Worm (Caenorhabditis elegans): ENCODE measurements around the gene F40G12.5.

The F40G12.5 gene

ce11 chrV:14293667-14294194 lies 23.1 kb upstream of the F40G12.5 start, which contains the start of gene F14D7.2:
Gene F14D7.2 (minus strand): TSS chrV:14293717.
- TF ChIP-seq ets-5 (GFP tag; IDR thresholded peaks at IDR 0.05) (no peak), ztf-4 (tag; optimal IDR thresholded peaks at IDR 0.05) (no peak), zip-4 (GFP tag; optimal IDR thresholded peaks at IDR 0.05) (no peak), lin-15B (tag; optimal IDR thresholded peaks at IDR 0.05) (no peak), pqm-1 (tag; optimal IDR thresholded peaks at IDR 0.05) (no peak), swsn-7 (tag; optimal IDR thresholded peaks at IDR 0.05) (no peak), nhr-12 (tag; optimal IDR thresholded peaks at IDR 0.05) (no peak), lin-13 (GFP tag; optimal IDR thresholded peaks at IDR 0.05) (no peak)

- TF ChIP-seq efl-1 (optimal IDR thresholded peaks at IDR 0.05) (no peak), efl-1 (GFP tag; optimal IDR thresholded peaks at IDR 0.05 in 1 of 2) (no peak), jun-1 (tag; optimal IDR thresholded peaks at IDR 0.05) (no peak), unc-130 (tag; optimal IDR thresholded peaks at IDR 0.05) (no peak), mab-9 (GFP tag; IDR thresholded peaks at IDR 0.05) (no peak), ama-1 (optimal IDR thresholded peaks at IDR 0.05) (no peak), tbx-2 (tag; optimal IDR thresholded peaks at IDR 0.05) (no peak), fkh-4 (tag; optimal IDR thresholded peaks at IDR 0.05; ENCODE audit: borderline replicate concordance) (no peak), ceh-90 (tag; optimal IDR thresholded peaks at IDR 0.05) (no peak), lir-3 (tag; optimal IDR thresholded peaks at IDR 0.05; ENCODE audit: poor library complexity) (no peak), nhr-76 (tag; optimal IDR thresholded peaks at IDR 0.05) (no peak), egl-13 (tag; optimal IDR thresholded peaks at IDR 0.05) (no peak), mep-1 (tag; optimal IDR thresholded peaks at IDR 0.05) (no peak), ceh-82 (tag; optimal IDR thresholded peaks at IDR 0.05) (no peak), hlh-17 (GFP tag; optimal IDR thresholded peaks at IDR 0.05; ENCODE audit: borderline replicate concordance) (no peak), tlp-1 (tag; optimal IDR thresholded peaks at IDR 0.05) (no peak), nhr-71 (tag; optimal IDR thresholded peaks at IDR 0.05) (no peak), nhr-12 (tag; optimal IDR thresholded peaks at IDR 0.05) (no peak)
Observed at ce11 chrV:14290636-14291035, 20.0 kb upstream of the F40G12.5 start, which contains the start of gene F14D7.18. Gene F14D7.18 (minus strand): TSS chrV:14290736.

- TF ChIP-seq nhr-28 (tag; optimal IDR thresholded peaks at IDR 0.05) (no peak), isw-1 (GFP tag; IDR thresholded peaks at IDR 0.05) (no peak), elt-3 (tag; optimal IDR thresholded peaks at IDR 0.05) (no peak), tbx-2 (tag; optimal IDR thresholded peaks at IDR 0.05) (no peak), skn-1 (tag; optimal IDR thresholded peaks at IDR 0.05) (no peak), nhr-76 (tag; optimal IDR thresholded peaks at IDR 0.05) (no peak), fos-1 (tag; optimal IDR thresholded peaks at IDR 0.05) (no peak), nhr-11 (tag; optimal IDR thresholded peaks at IDR 0.05) (no peak), unc-86 (tag; optimal IDR thresholded peaks at IDR 0.05) (no peak), ceh-82 (tag; optimal IDR thresholded peaks at IDR 0.05) (no peak), fkh-8 (tag; optimal IDR thresholded peaks at IDR 0.05) (no peak), C16A3.4 (tag; optimal IDR thresholded peaks at IDR 0.05) (no peak), egl-13 (tag; optimal IDR thresholded peaks at IDR 0.05) (no peak), nhr-71 (tag; optimal IDR thresholded peaks at IDR 0.05) (no peak), lir-3 (tag; optimal IDR thresholded peaks at IDR 0.05; ENCODE audit: poor library complexity) (no peak), nhr-20 (tag; optimal IDR thresholded peaks at IDR 0.05) (no peak), ceh-8 (GFP tag; optimal IDR thresholded peaks at IDR 0.05) (no peak)
Observed at ce11 chrV:14289363-14289762, 18.7 kb upstream of the F40G12.5 start, which contains the start of gene F14D7.1. Gene F14D7.1 (minus strand): TSS chrV:14289463.

- TF ChIP-seq C16A3.4 (tag; optimal IDR thresholded peaks at IDR 0.05) (no peak), pqm-1 (tag; optimal IDR thresholded peaks at IDR 0.05) (no peak), lin-35 (GFP tag; optimal IDR thresholded peaks at IDR 0.05) (no peak), aha-1 (tag; optimal IDR thresholded peaks at IDR 0.05) (no peak), hlh-4 (tag; optimal IDR thresholded peaks at IDR 0.05) (no peak), ceh-90 (tag; optimal IDR thresholded peaks at IDR 0.05) (no peak), ztf-4 (tag; optimal IDR thresholded peaks at IDR 0.05) (no peak), fkh-8 (tag; optimal IDR thresholded peaks at IDR 0.05) (no peak), mef-2 (tag; optimal IDR thresholded peaks at IDR 0.05) (no peak), hlh-17 (GFP tag; optimal IDR thresholded peaks at IDR 0.05; ENCODE audit: borderline replicate concordance) (no peak), pag-3 (tag; optimal IDR thresholded peaks at IDR 0.05; ENCODE audit: borderline replicate concordance, insufficient read depth) (no peak), C34B4.2 (tag; optimal IDR thresholded peaks at IDR 0.05) (no peak), isw-1 (GFP tag; IDR thresholded peaks at IDR 0.05) (no peak), nhr-90 (tag; optimal IDR thresholded peaks at IDR 0.05; ENCODE audit: poor library complexity) (no peak)
Observed at ce11 chrV:14285803-14286202, 15.2 kb upstream of the F40G12.5 start, which contains the start of gene F40G12.11. Gene F40G12.11 (plus strand): TSS chrV:14286171.
